Fruit fly (Drosophila melanogaster): ENCODE results near the gene Srg1.

Gene Srg1

dm6 chr3R:24886470-24886869 is 21.9 kb upstream of the Srg1 start:
- TF ChIP-seq Blimp-1 (GFP tag; optimal IDR thresholded peaks at IDR 0.05), result peak; percentile 5
- TF ChIP-seq vri (GFP tag; optimal IDR thresholded peaks at IDR 0.05), result no peak
- peak; percentile 30 for TF ChIP-seq CG11902 (GFP tag; optimal IDR thresholded peaks at IDR 0.05)
- TF ChIP-seq eg (GFP tag; IDR thresholded peaks at IDR 0.05), result 0 out of 3 replicates have a peak, but pooled peaks have one; percentile 38
- peak; percentile 63 for TF ChIP-seq CG34406 (GFP tag; optimal IDR thresholded peaks at IDR 0.05)
- TF ChIP-seq CG8119 (GFP tag; IDR thresholded peaks at IDR 0.05), result peak; percentile 41; the same call in 2 of the 3 replicates
- no peak for TF ChIP-seq fd85E (GFP tag; optimal IDR thresholded peaks at IDR 0.05)
- peak; percentile 44 for TF ChIP-seq OdsH (GFP tag; optimal IDR thresholded peaks at IDR 0.05)
- TF ChIP-seq CG7368 (GFP tag; optimal IDR thresholded peaks at IDR 0.05), result peak; percentile 25
- no peak for TF ChIP-seq Ets21C (GFP tag; optimal IDR thresholded peaks at IDR 0.05)
- TF ChIP-seq CG6163 (GFP tag; IDR thresholded peaks at IDR 0.05), result peak; percentile 47; the same call in 1 of the 3 replicates
- peak; percentile 22 for TF ChIP-seq CG6792 (GFP tag; optimal IDR thresholded peaks at IDR 0.05)
- peak; percentile 33 for TF ChIP-seq Lpt (GFP tag; optimal IDR thresholded peaks at IDR 0.05)
- no peak for TF ChIP-seq CG16779 (tag; optimal IDR thresholded peaks at IDR 0.05)
- TF ChIP-seq CG9139 (GFP tag; optimal IDR thresholded peaks at IDR 0.05), result no peak
- no peak for TF ChIP-seq CG11762 (GFP tag; optimal IDR thresholded peaks at IDR 0.05; ENCODE audit: insufficient read depth)
- TF ChIP-seq svp (GFP tag), result peak; percentile 20
- no peak for TF ChIP-seq CG11294 (GFP tag; IDR thresholded peaks at IDR 0.05)
- TF ChIP-seq salr (GFP tag; optimal IDR thresholded peaks at IDR 0.05), result peak in 1 of 2 experiments; percentile 16
- TF ChIP-seq Eip75B (GFP tag; optimal IDR thresholded peaks at IDR 0.05), result peak; percentile 34
- TF ChIP-seq CG6276 (GFP tag; optimal IDR thresholded peaks at IDR 0.05), result peak; percentile 42
- no peak for TF ChIP-seq acj6 (GFP tag; optimal IDR thresholded peaks at IDR 0.05)
- TF ChIP-seq CG3919 (GFP tag; optimal IDR thresholded peaks at IDR 0.05), result peak; percentile 46
- no peak for TF ChIP-seq Hr39 (GFP tag; optimal IDR thresholded peaks at IDR 0.05)
- no peak for TF ChIP-seq Eip93F (GFP tag; optimal IDR thresholded peaks at IDR 0.05)
- no peak for TF ChIP-seq CG10669 (GFP tag; optimal IDR thresholded peaks at IDR 0.05)
- peak; percentile 53 for TF ChIP-seq pdm3 (GFP tag; optimal IDR thresholded peaks at IDR 0.05)
- no peak for TF ChIP-seq CG6854 (GFP tag; optimal IDR thresholded peaks at IDR 0.05)
- TF ChIP-seq Sox15 (GFP tag; optimal IDR thresholded peaks at IDR 0.05), result peak; percentile 17
- TF ChIP-seq Gug (GFP tag; IDR thresholded peaks at IDR 0.05), result no peak
- TF ChIP-seq fkh (GFP tag; optimal IDR thresholded peaks at IDR 0.05), result no peak
- TF ChIP-seq dsx (GFP tag; optimal IDR thresholded peaks at IDR 0.05; ENCODE audit: poor library complexity, severe bottlenecking), result no peak
- no peak for TF ChIP-seq spab (GFP tag; optimal IDR thresholded peaks at IDR 0.05)
- no peak for TF ChIP-seq topi (GFP tag; optimal IDR thresholded peaks at IDR 0.05)
- peak; percentile 13 for TF ChIP-seq dac (GFP tag; optimal IDR thresholded peaks at IDR 0.05)
- no peak for TF ChIP-seq CG10631 (GFP tag; optimal IDR thresholded peaks at IDR 0.05)
- no peak for TF ChIP-seq esn (GFP tag; optimal IDR thresholded peaks at IDR 0.05)
- TF ChIP-seq achi (GFP tag; optimal IDR thresholded peaks at IDR 0.05), result peak; percentile 33
- no peak for TF ChIP-seq Smox (GFP tag; optimal IDR thresholded peaks at IDR 0.05)
- peak; percentile 78 for TF ChIP-seq CG32006 (GFP tag; optimal IDR thresholded peaks at IDR 0.05)
- TF ChIP-seq CG8632 (GFP tag; optimal IDR thresholded peaks at IDR 0.05), result peak; percentile 2
- TF ChIP-seq fd59A (GFP tag; optimal IDR thresholded peaks at IDR 0.05), result no peak
- TF ChIP-seq cyc (GFP tag; optimal IDR thresholded peaks at IDR 0.05), result no peak
- peak; percentile 39 for TF ChIP-seq net (GFP tag; optimal IDR thresholded peaks at IDR 0.05)
- TF ChIP-seq Eip78C (GFP tag), result peak; percentile 90
- TF ChIP-seq CG4318 (GFP tag; optimal IDR thresholded peaks at IDR 0.05), result peak; percentile 62
- TF ChIP-seq Met (GFP tag; optimal IDR thresholded peaks at IDR 0.05), result no peak
- peak; percentile 20 for TF ChIP-seq Sox102F (GFP tag; optimal IDR thresholded peaks at IDR 0.05)
- TF ChIP-seq CG31627 (GFP tag; optimal IDR thresholded peaks at IDR 0.05), result no peak
- TF ChIP-seq CG8319 (GFP tag; optimal IDR thresholded peaks at IDR 0.05), result peak; percentile 1
- TF ChIP-seq Sox14 (GFP tag; optimal IDR thresholded peaks at IDR 0.05), result no peak
- no peak for TF ChIP-seq Hr38 (GFP tag; optimal IDR thresholded peaks at IDR 0.05)
- no peak for TF ChIP-seq Ets96B (tag; optimal IDR thresholded peaks at IDR 0.05)
